Worm (Caenorhabditis elegans) whole organism, dauer: Measurements from ENCODE around the gene fbxa-150.
"Not testable (repeated sequence)": the region's sequence is repeated elsewhere in the genome, so short reads cannot be mapped to it uniquely, and the experiment has no call there.

ENCODE experiments used
- unc-62 ChIP-seq: sonication (generic microtip); optimal IDR thresholded peaks from 2 replicates; lab custom pipeline; 2017; ENCODE audit warnings: missing biosample characterization, missing genetic modification reagents, missing genetic modification characterization

fbxa-150 gene

DNA sequence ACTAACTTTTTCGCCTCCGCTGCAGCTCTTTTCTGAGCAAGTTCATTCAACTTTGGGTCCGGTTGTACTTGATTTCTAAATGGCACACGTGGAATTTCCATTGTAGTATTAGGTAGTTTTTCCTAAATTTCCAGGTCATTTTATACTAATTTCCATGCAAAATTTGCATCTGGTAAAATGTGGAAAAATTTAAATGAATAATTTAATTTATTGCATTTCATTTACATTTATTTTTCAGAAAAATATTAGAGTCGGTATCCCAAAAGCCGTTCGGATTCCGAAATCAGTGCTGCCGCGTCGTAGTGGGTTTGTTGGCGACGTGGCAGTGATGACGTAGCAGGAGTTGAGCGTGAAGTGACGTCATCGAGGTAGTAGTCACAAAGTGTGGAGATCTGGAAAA lies 24.6 kb downstream of the fbxa-150 start, which contains the start of gene Y38H6C.18:
TSS of gene Y38H6C.18 (minus strand) at position 101 of the 400 bp plus-strand sequence.
- no peak for TF ChIP-seq unc-62 (GFP tag; lab: Kevin White, UChicago)

ce11 chrV:20551096-20551495 lies 28.7 kb downstream of the fbxa-150 start, which contains the start of gene Y38H6C.20:
Y38H6C.20 (minus strand) TSS chrV:20551196.
- TF ChIP-seq unc-62 (GFP tag; lab: Kevin White, UChicago) = no peak

- no peak for TF ChIP-seq unc-62 (GFP tag; lab: Kevin White, UChicago)
Observed at ce11 chrV:20552971-20553370, 30.6 kb downstream of the fbxa-150 start, which contains the start of gene vmo-1. vmo-1 (minus strand) TSS chrV:20553071.

ce11 chrV:20555120-20555519 lies 32.7 kb downstream of the fbxa-150 start, which contains the start of gene Y38H6C.21:
Y38H6C.21 (minus strand) TSS chrV:20555267.
- no peak for TF ChIP-seq unc-62 (GFP tag; lab: Kevin White, UChicago)

- TF ChIP-seq unc-62 (GFP tag; lab: Kevin White, UChicago) = no peak
Observed at ce11 chrV:20556260-20556659, 33.9 kb downstream of the fbxa-150 start, which contains the start of gene Y38H6C.23. Y38H6C.23 (minus strand) TSS chrV:20556360.

- TF ChIP-seq unc-62 (GFP tag; lab: Kevin White, UChicago) = no peak
Observed at ce11 chrV:20558270-20558669, 35.9 kb downstream of the fbxa-150 start, which contains the start of gene abf-4. abf-4 (minus strand) TSS chrV:20558370.

DNA sequence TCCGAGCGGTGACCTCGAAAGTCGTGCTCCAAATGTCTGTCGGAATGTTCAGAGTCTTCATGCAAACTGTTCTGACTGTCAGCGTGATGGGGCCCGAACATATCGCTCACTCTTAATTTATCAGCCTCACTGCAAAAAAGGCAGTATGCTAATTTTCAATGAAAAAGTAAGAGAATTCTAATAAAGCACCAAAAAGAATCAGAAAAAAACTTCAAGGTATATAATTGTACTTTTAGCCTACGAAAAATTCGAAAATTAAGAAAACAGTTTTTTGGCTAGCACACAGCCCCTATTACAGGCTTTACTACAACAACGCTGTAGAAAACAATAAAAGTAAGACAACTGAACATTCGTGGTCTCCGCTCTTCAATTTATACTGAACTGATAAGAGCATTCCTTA lies 39.4 kb downstream of the fbxa-150 start, which contains the start of gene F26F2.1:
TSS of gene F26F2.1 (minus strand) at position 101 of the 400 bp plus-strand sequence.
- TF ChIP-seq unc-62 (GFP tag; lab: Kevin White, UChicago) = no peak

DNA sequence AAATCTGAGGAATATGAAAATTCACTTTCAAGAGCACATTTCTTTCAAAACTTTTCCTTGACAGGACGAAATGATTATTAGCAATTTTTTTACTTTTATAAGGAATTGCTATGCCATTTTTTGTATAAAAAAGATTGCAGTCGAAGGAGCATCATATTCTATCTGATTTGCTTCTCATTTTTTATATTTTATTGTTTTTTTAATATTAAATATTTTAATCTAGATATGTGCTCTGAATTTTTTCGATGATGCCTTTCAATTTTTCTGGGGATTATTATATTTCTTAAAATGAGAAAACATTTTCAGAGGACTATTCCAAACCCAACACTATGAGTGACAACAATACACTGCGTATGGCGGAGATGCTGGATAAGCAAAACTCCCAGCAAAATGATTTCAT lies 41.7 kb downstream of the fbxa-150 start, which contains the start of gene F26F2.13:
TSS of gene F26F2.13 (plus strand) at position 301 of the 400 bp plus-strand sequence.
- TF ChIP-seq unc-62 (GFP tag; lab: Kevin White, UChicago) = not testable (repeated sequence)

- no peak for TF ChIP-seq unc-62 (GFP tag; lab: Kevin White, UChicago)
Observed at ce11 chrV:20566454-20566853, 44.1 kb downstream of the fbxa-150 start, which contains the start of gene F26F2.3. F26F2.3 (minus strand) TSS chrV:20566554.

DNA sequence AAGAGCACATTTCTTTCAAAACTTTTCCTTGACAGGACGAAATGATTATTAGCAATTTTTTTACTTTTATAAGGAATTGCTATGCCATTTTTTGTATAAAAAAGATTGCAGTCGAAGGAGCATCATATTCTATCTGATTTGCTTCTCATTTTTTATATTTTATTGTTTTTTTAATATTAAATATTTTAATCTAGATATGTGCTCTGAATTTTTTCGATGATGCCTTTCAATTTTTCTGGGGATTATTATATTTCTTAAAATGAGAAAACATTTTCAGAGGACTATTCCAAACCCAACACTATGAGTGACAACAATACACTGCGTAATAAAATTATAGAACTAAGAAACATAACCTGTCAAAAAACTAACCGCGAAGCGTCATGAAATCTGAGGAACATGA lies 46.6 kb downstream of the fbxa-150 start, which contains the start of gene F26F2.4:
TSS of gene F26F2.4 (plus strand) at position 301 of the 400 bp plus-strand sequence.
- TF ChIP-seq unc-62 (GFP tag; lab: Kevin White, UChicago) = not testable (repeated sequence)

- no peak for TF ChIP-seq unc-62 (GFP tag; lab: Kevin White, UChicago)
Observed at ce11 chrV:20573392-20573791, 51.0 kb downstream of the fbxa-150 start, which contains the start of gene F26F2.5. F26F2.5 (plus strand) TSS chrV:20573692.
